Fruit fly (Drosophila melanogaster) whole organism, embryonic: ENCODE data around the gene CG33158.

Experiments
- ATbp ChIP-seq: fragments of 200-800 bp; sonication (Bioruptor generic); optimal IDR thresholded peaks from 2 replicates; lab custom pipeline; 2017; ENCODE audit warnings: missing biosample characterization, mild to moderate bottlenecking, missing genetic modification characterization, missing genetic modification reagents
- Abd-B ChIP-seq: fragments of 200-800 bp; sonication (Bioruptor generic); optimal IDR thresholded peaks from 2 replicates; lab custom pipeline; 2018; ENCODE audit warnings: missing biosample characterization, mild to moderate bottlenecking, missing genetic modification characterization, moderate library complexity
- CG11085 ChIP-seq: fragments of 200-800 bp; sonication (Bioruptor generic); IDR thresholded peaks from 2 replicates; pipeline ENCODE4 v1.3.6; 2022; ENCODE audit warnings: missing biosample characterization, missing genetic modification characterization
- CG12299 ChIP-seq: fragments of 200-800 bp; sonication (Bioruptor generic); optimal IDR thresholded peaks from 2 replicates; lab custom pipeline; 2018; ENCODE audit warnings: missing biosample characterization, mild to moderate bottlenecking, missing genetic modification characterization
- CG12391 ChIP-seq: fragments of 200-800 bp; sonication (Bioruptor generic); optimal IDR thresholded peaks from 3 replicates; lab custom pipeline; 2018; ENCODE audit warnings: missing biosample characterization, mild to moderate bottlenecking, missing genetic modification characterization, moderate library complexity
- CG14667 ChIP-seq: fragments of 200-800 bp; sonication (Bioruptor generic); IDR thresholded peaks from 2 replicates; pipeline ENCODE4 v1.3.6; 2022; ENCODE audit warnings: missing biosample characterization, missing genetic modification characterization
- CG1603 ChIP-seq: fragments of 200-800 bp; sonication (Bioruptor generic); optimal IDR thresholded peaks from 2 replicates; lab custom pipeline; 2019; ENCODE audit warnings: missing biosample characterization, mild to moderate bottlenecking, missing genetic modification characterization, moderate library complexity
- CG3163 ChIP-seq: fragments of 200-800 bp; sonication (Bioruptor generic); optimal IDR thresholded peaks from 3 replicates; lab custom pipeline; 2016; ENCODE audit warnings: missing biosample characterization, missing genetic modification characterization
- CG32772 ChIP-seq: fragments of 200-800 bp; sonication (Bioruptor generic); IDR thresholded peaks from 2 replicates; pipeline ENCODE4 v1.3.6; 2022; ENCODE audit warnings: missing biosample characterization, missing genetic modification characterization
- CG3281 ChIP-seq: fragments of 200-800 bp; sonication (Bioruptor generic); optimal IDR thresholded peaks from 3 replicates; lab custom pipeline; 2017; ENCODE audit warnings: missing biosample characterization, mild to moderate bottlenecking, missing genetic modification characterization
- CG3407 ChIP-seq: fragments of 200-800 bp; sonication (Bioruptor generic); optimal IDR thresholded peaks from 2 replicates; lab custom pipeline; 2018; ENCODE audit warnings: missing biosample characterization, mild to moderate bottlenecking, missing genetic modification characterization
- CG34422 ChIP-seq: fragments of 200-800 bp; sonication (Bioruptor generic); IDR thresholded peaks from 3 replicates; pipeline ENCODE4 v1.3.6; 2022; ENCODE audit warnings: missing biosample characterization, missing genetic modification characterization
- CG42726 ChIP-seq: fragments of 200-800 bp; sonication (Bioruptor generic); IDR thresholded peaks from 2 replicates; pipeline ENCODE4 v1.3.6; 2022; ENCODE audit warnings: missing biosample characterization, missing genetic modification characterization; ENCODE audit not compliant: partially characterized antibody
- CG4360 ChIP-seq: fragments of 200-800 bp; sonication (Bioruptor generic); IDR thresholded peaks from 2 replicates; pipeline ENCODE4 v1.3.6; 2022; ENCODE audit warnings: missing biosample characterization, missing genetic modification characterization
- CG8478 ChIP-seq: fragments of >200 bp; optimal IDR thresholded peaks from 2 replicates; lab custom pipeline; 2018
- D19B ChIP-seq: fragments of 200-800 bp; sonication (Bioruptor generic); optimal IDR thresholded peaks from 2 replicates; lab custom pipeline; 2017; ENCODE audit warnings: missing biosample characterization, mild to moderate bottlenecking, missing genetic modification characterization
- Dbx ChIP-seq: fragments of 200-800 bp; sonication (Bioruptor generic); IDR thresholded peaks from 3 replicates; pipeline ENCODE4 v1.3.6; 2022; ENCODE audit warnings: missing biosample characterization, missing genetic modification characterization
- Dip2 ChIP-seq: fragments of 200-800 bp; sonication (Bioruptor generic); IDR thresholded peaks from 2 replicates; pipeline ENCODE4 v1.3.6; 2022; ENCODE audit warnings: missing biosample characterization, missing genetic modification characterization
- E2f2 ChIP-seq: fragments of 200-800 bp; sonication (Bioruptor generic); IDR thresholded peaks from 2 replicates; pipeline ENCODE4 v1.3.6; 2022; ENCODE audit warnings: missing biosample characterization, missing genetic modification characterization
- Fer3 ChIP-seq: fragments of 200-800 bp; sonication (Bioruptor generic); optimal IDR thresholded peaks from 2 replicates; lab custom pipeline; 2018; ENCODE audit warnings: missing biosample characterization, mild to moderate bottlenecking, missing genetic modification characterization, moderate library complexity
- MTF-1 ChIP-seq: fragments of 200-800 bp; sonication (Bioruptor generic); optimal IDR thresholded peaks from 2 replicates; lab custom pipeline; 2018; ENCODE audit warnings: missing biosample characterization, mild to moderate bottlenecking, missing genetic modification characterization, borderline replicate concordance
- Max ChIP-seq: fragments of 200-800 bp; sonication (Bioruptor generic); optimal IDR thresholded peaks from 2 replicates; lab custom pipeline; 2016; ENCODE audit warnings: missing biosample characterization, mild to moderate bottlenecking, missing genetic modification characterization
- NfI ChIP-seq: fragments of 200-800 bp; sonication (Bioruptor generic); optimal IDR thresholded peaks from 3 replicates; lab custom pipeline; 2018; ENCODE audit warnings: missing biosample characterization, mild to moderate bottlenecking, missing genetic modification characterization, moderate library complexity
- Ptx1 ChIP-seq: fragments of 200-800 bp; sonication (Bioruptor generic); IDR thresholded peaks from 2 replicates; pipeline ENCODE4 v1.3.6; 2022; ENCODE audit warnings: missing biosample characterization, missing genetic modification characterization
- Scr ChIP-seq: fragments of 200-800 bp; sonication (Bioruptor generic); IDR thresholded peaks from 2 replicates; pipeline ENCODE4 v1.3.6; 2022; ENCODE audit warnings: missing biosample characterization, missing genetic modification characterization; ENCODE audit not compliant: partially characterized antibody
- Sin3A ChIP-seq: fragments of >200 bp; optimal IDR thresholded peaks from 2 replicates; lab custom pipeline; 2018
- Tbp ChIP-seq: fragments of >200 bp; optimal IDR thresholded peaks from 2 replicates; lab custom pipeline; 2018; ENCODE audit warnings: missing biosample characterization, missing genetic modification characterization
- Usf ChIP-seq: fragments of 200-800 bp; sonication (Bioruptor generic); optimal IDR thresholded peaks from 2 replicates; lab custom pipeline; 2017; ENCODE audit warnings: missing genotype, missing biosample characterization, missing genetic modification characterization
- ac ChIP-seq: fragments of 200-800 bp; sonication (Bioruptor generic); optimal IDR thresholded peaks from 3 replicates; lab custom pipeline; 2017; ENCODE audit warnings: missing biosample characterization, mild to moderate bottlenecking, missing genetic modification characterization
- al ChIP-seq: fragments of 200-800 bp; sonication (Bioruptor generic); IDR thresholded peaks from 2 replicates; pipeline ENCODE4 v1.3.6; 2022; ENCODE audit warnings: missing biosample characterization, missing genetic modification characterization
- cas ChIP-seq: fragments of 200-800 bp; sonication (Bioruptor generic); IDR thresholded peaks from 2 replicates; pipeline ENCODE4 v1.3.6; 2022; ENCODE audit warnings: missing biosample characterization, missing genetic modification characterization
- chif ChIP-seq, 2 experiments: fragments of 200-800 bp; sonication (Bioruptor generic); optimal IDR thresholded peaks; 3 replicates each; lab custom pipeline; 2016; ENCODE audit warnings: missing biosample characterization in 2 of 2, missing genetic modification characterization in 2 of 2
- chinmo ChIP-seq: fragments of 200-800 bp; sonication (Bioruptor generic); IDR thresholded peaks from 4 replicates; pipeline ENCODE4 v1.3.6; 2022; ENCODE audit warnings: missing biosample characterization, missing genetic modification characterization; ENCODE audit not compliant: partially characterized antibody
- dati ChIP-seq: fragments of 200-800 bp; sonication (Bioruptor generic); IDR thresholded peaks from 2 replicates; pipeline ENCODE4 v1.3.6; 2022; ENCODE audit warnings: missing biosample characterization, missing genetic modification characterization
- dmrt11E ChIP-seq: fragments of 200-800 bp; sonication (Bioruptor generic); optimal IDR thresholded peaks from 3 replicates; lab custom pipeline; 2018; ENCODE audit warnings: missing biosample characterization, mild to moderate bottlenecking, missing genetic modification characterization, moderate library complexity
- emc ChIP-seq: fragments of 200-800 bp; sonication (Bioruptor generic); optimal IDR thresholded peaks from 2 replicates; lab custom pipeline; 2016; ENCODE audit warnings: missing biosample characterization, missing genetic modification characterization
- fd3F ChIP-seq: fragments of 200-800 bp; sonication (Bioruptor generic); optimal IDR thresholded peaks from 2 replicates; lab custom pipeline; 2018; ENCODE audit warnings: missing biosample characterization, mild to moderate bottlenecking, missing genetic modification characterization, moderate library complexity
- gce ChIP-seq: fragments of 200-800 bp; sonication (Bioruptor generic); IDR thresholded peaks from 3 replicates; pipeline ENCODE4 v1.3.6; 2022; ENCODE audit warnings: missing biosample characterization, missing genetic modification characterization
- gcm ChIP-seq: fragments of 200-800 bp; sonication (Bioruptor generic); optimal IDR thresholded peaks from 2 replicates; lab custom pipeline; 2019; ENCODE audit warnings: missing biosample characterization, mild to moderate bottlenecking, missing genetic modification characterization, moderate library complexity
- gcm2 ChIP-seq: fragments of 200-800 bp; sonication (Bioruptor generic); optimal IDR thresholded peaks from 2 replicates; lab custom pipeline; 2016; ENCODE audit warnings: missing biosample characterization, missing genetic modification characterization
- hkb ChIP-seq, 2 experiments: fragments of 200-800 bp in 1 of 2; fragments of >200 bp in 1 of 2; sonication (Bioruptor generic) in 1 of 2; IDR thresholded peaks in 1 of 2; optimal IDR thresholded peaks in 1 of 2; 2 replicates each; pipeline versions ENCODE4 v1.3.6 to Lab custom; 2017 to 2022; ENCODE audit warnings: missing biosample characterization in 1 of 2, missing genetic modification characterization in 1 of 2
- kah ChIP-seq: fragments of 200-800 bp; sonication (Bioruptor generic); optimal IDR thresholded peaks from 2 replicates; lab custom pipeline; 2018; ENCODE audit warnings: missing biosample characterization, mild to moderate bottlenecking, missing genetic modification characterization
- kay ChIP-seq: fragments of 200-800 bp; sonication (Bioruptor generic); optimal IDR thresholded peaks from 2 replicates; lab custom pipeline; 2016; ENCODE audit warnings: missing biosample characterization, missing genetic modification characterization
- nerfin-1 ChIP-seq: fragments of 200-800 bp; sonication (Bioruptor generic); optimal IDR thresholded peaks from 3 replicates; lab custom pipeline; 2019; ENCODE audit warnings: missing biosample characterization, mild to moderate bottlenecking, missing genetic modification characterization, moderate library complexity
- schlank ChIP-seq: fragments of 200-800 bp; sonication (Bioruptor generic); optimal IDR thresholded peaks from 2 replicates; lab custom pipeline; 2018; ENCODE audit warnings: missing biosample characterization, mild to moderate bottlenecking, missing genetic modification characterization
- slbo ChIP-seq: fragments of 200-800 bp; sonication (Bioruptor generic); IDR thresholded peaks from 2 replicates; pipeline ENCODE4 v1.3.6; 2022; ENCODE audit warnings: missing biosample characterization, missing genetic modification characterization
- sob ChIP-seq: fragments of 200-800 bp; sonication (Bioruptor generic); IDR thresholded peaks from 2 replicates; pipeline ENCODE4 v1.3.6; 2022; ENCODE audit warnings: missing biosample characterization, missing genetic modification characterization
- tna ChIP-seq: fragments of 200-800 bp; sonication (Bioruptor generic); IDR thresholded peaks from 2 replicates; pipeline ENCODE4 v1.3.6; 2022; ENCODE audit warnings: missing biosample characterization, missing genetic modification characterization; ENCODE audit not compliant: partially characterized antibody
- usp ChIP-seq: fragments of >200 bp; optimal IDR thresholded peaks from 2 replicates; lab custom pipeline; 2017; ENCODE audit warnings: missing biosample characterization, missing genetic modification characterization
- vfl ChIP-seq: fragments of 200-800 bp; sonication (Bioruptor generic); optimal IDR thresholded peaks from 2 replicates; lab custom pipeline; 2016; ENCODE audit warnings: missing biosample characterization, missing genetic modification characterization
- wek ChIP-seq: fragments of 200-800 bp; sonication (Bioruptor generic); optimal IDR thresholded peaks from 3 replicates; lab custom pipeline; 2018; ENCODE audit warnings: missing biosample characterization, mild to moderate bottlenecking, missing genetic modification characterization, moderate library complexity
- zf30C ChIP-seq: fragments of 200-800 bp; sonication (Bioruptor generic); optimal IDR thresholded peaks from 3 replicates; lab custom pipeline; 2018; ENCODE audit warnings: missing biosample characterization, mild to moderate bottlenecking, missing genetic modification characterization

CG33158 gene

DNA sequence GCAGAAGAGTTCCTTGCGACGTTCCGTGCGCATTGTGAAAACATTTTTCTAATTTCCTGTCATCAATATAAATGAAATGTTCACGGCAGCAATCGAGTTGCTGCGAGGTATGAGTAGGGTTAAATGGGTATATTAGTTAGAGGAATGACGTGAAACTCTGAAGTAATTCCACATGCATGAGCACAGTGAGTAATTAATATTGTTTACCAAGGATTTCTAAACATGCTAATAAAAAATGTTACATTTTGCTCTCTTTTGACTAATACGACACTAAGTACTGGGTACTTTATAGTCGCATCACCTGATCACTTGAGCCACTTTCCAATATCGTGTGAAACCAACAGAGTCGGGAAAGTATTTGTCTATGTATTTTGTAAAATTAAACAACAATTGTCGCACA, 124.8 kb downstream of the CG33158 start (continued):
- TF ChIP-seq slbo (GFP tag; lab: Robert Waterston, UW), result peak; percentile 59
- TF ChIP-seq sob (GFP tag; lab: Robert Waterston, UW), result peak; percentile 63
- TF ChIP-seq kah (GFP tag; lab: Kevin White, UChicago), result no peak
- TF ChIP-seq Dip2, result no peak
- no peak for TF ChIP-seq CG14667 (GFP tag; lab: Robert Waterston, UW)
- peak; percentile 82 for TF ChIP-seq CG1603 (tag; lab: Kevin White, UChicago)
- TF ChIP-seq dmrt11E (tag; lab: Kevin White, UChicago), result peak; percentile 59
- TF ChIP-seq CG32772 (GFP tag; lab: Robert Waterston, UW), result peak; percentile 49; the same call in 1 of the 2 replicates
- TF ChIP-seq ac (GFP tag; lab: Kevin White, UChicago), result no peak
- no peak for TF ChIP-seq hkb (optimal IDR thresholded peaks at IDR 0.05; lab: Kevin White, UChicago)
- TF ChIP-seq hkb (GFP tag; IDR thresholded peaks at IDR 0.05; lab: Robert Waterston, UW), result no peak
- no peak for TF ChIP-seq CG42726 (GFP tag; lab: Robert Waterston, UW)
- TF ChIP-seq NfI (GFP tag; lab: Kevin White, UChicago), result peak; percentile 17
- 0 out of 3 replicates have a peak, but pooled peaks have one; percentile 38 for TF ChIP-seq Dbx (GFP tag; lab: Robert Waterston, UW)
- no peak for TF ChIP-seq nerfin-1 (tag; lab: Kevin White, UChicago)
- TF ChIP-seq vfl, result no peak
- no peak for TF ChIP-seq al (GFP tag; lab: Robert Waterston, UW)
- TF ChIP-seq ATbp, result peak; percentile 11
- TF ChIP-seq Scr (GFP tag; lab: Robert Waterston, UW), result no peak
- TF ChIP-seq chinmo, result no peak
- no peak for TF ChIP-seq E2f2
- no peak for TF ChIP-seq Max (GFP tag; lab: Kevin White, UChicago)
- TF ChIP-seq fd3F (GFP tag; lab: Kevin White, UChicago), result no peak
- TF ChIP-seq Abd-B, result no peak
- TF ChIP-seq CG12299 (tag; lab: Kevin White, UChicago), result no peak
- TF ChIP-seq gce (GFP tag; lab: Robert Waterston, UW), result no peak
- TF ChIP-seq wek (GFP tag; lab: Kevin White, UChicago), result no peak
- no peak for TF ChIP-seq MTF-1
- TF ChIP-seq Tbp (GFP tag; lab: Kevin White, UChicago), result no peak
- no peak for TF ChIP-seq Sin3A
- TF ChIP-seq chif (GFP tag; optimal IDR thresholded peaks at IDR 0.05; lab: Kevin White, UChicago), result peak in 1 of 2 experiments; percentile 65
- TF ChIP-seq Fer3 (tag; lab: Kevin White, UChicago), result peak; percentile 23
- TF ChIP-seq schlank (tag; lab: Kevin White, UChicago), result no peak
- no peak for TF ChIP-seq zf30C (GFP tag; lab: Kevin White, UChicago)
- TF ChIP-seq gcm2 (GFP tag; lab: Kevin White, UChicago), result no peak
- peak; percentile 15 for TF ChIP-seq CG3407
- no peak for TF ChIP-seq CG4360 (GFP tag; lab: Robert Waterston, UW)
- TF ChIP-seq Usf (GFP tag; lab: Kevin White, UChicago), result no peak
- TF ChIP-seq dati, result no peak
- TF ChIP-seq emc (GFP tag; lab: Kevin White, UChicago), result no peak
- TF ChIP-seq Ptx1, result peak; percentile 41; the same call in 1 of the 2 replicates
- TF ChIP-seq gcm (GFP tag; lab: Kevin White, UChicago), result no peak
- TF ChIP-seq usp, result no peak
- no peak for TF ChIP-seq CG12391 (tag; lab: Kevin White, UChicago)
- TF ChIP-seq tna (GFP tag; lab: Robert Waterston, UW), result no peak
- no peak for TF ChIP-seq kay (GFP tag; lab: Kevin White, UChicago)
- no peak for TF ChIP-seq cas (GFP tag; lab: Robert Waterston, UW)
- TF ChIP-seq CG34422 (GFP tag; lab: Robert Waterston, UW), result no peak
- no peak for TF ChIP-seq CG3163 (GFP tag; lab: Kevin White, UChicago)
- no peak for TF ChIP-seq CG11085 (GFP tag; lab: Robert Waterston, UW)
- no peak for TF ChIP-seq CG3281 (GFP tag; lab: Kevin White, UChicago)
- no peak for TF ChIP-seq D19B (GFP tag; lab: Kevin White, UChicago)
- no peak for TF ChIP-seq CG8478 (lab: Kevin White, UChicago)
